Worm (Caenorhabditis elegans): ENCODE measurements around the gene ndnf-1.

- TF ChIP-seq nhr-11 (tag; optimal IDR thresholded peaks at IDR 0.05): no peak
- no peak for TF ChIP-seq ceh-82 (tag; optimal IDR thresholded peaks at IDR 0.05)
- TF ChIP-seq lin-15B (tag; optimal IDR thresholded peaks at IDR 0.05): no peak
- no peak for TF ChIP-seq aly-2 (tag; optimal IDR thresholded peaks at IDR 0.05)
These were observed 33.4 kb downstream of the ndnf-1 start, which contains the start of gene Y54G2A.26 for ce11 chrIV:2995372-2995771.

All from whole organism, L3 larva.